Fruit fly (Drosophila melanogaster) whole organism, embryonic: Measurements from ENCODE around the gene DIP2.

Source experiments
- ATbp ChIP-seq: fragments of 200-800 bp; sonication (Bioruptor generic); optimal IDR thresholded peaks from 2 replicates; lab custom pipeline; 2017; ENCODE audit warnings: missing biosample characterization, mild to moderate bottlenecking, missing genetic modification characterization, missing genetic modification reagents
- CG12219 ChIP-seq: fragments of 200-800 bp; sonication (Bioruptor generic); optimal IDR thresholded peaks from 3 replicates; lab custom pipeline; 2018; ENCODE audit warnings: missing biosample characterization, mild to moderate bottlenecking, missing genetic modification characterization
- CG12236 ChIP-seq: fragments of 200-800 bp; sonication (Bioruptor generic); optimal IDR thresholded peaks from 2 replicates; lab custom pipeline; 2016; ENCODE audit warnings: missing biosample characterization, missing genetic modification characterization
- CG13123 ChIP-seq: fragments of 200-800 bp; sonication (Bioruptor generic); optimal IDR thresholded peaks from 2 replicates; lab custom pipeline; 2016; ENCODE audit warnings: missing biosample characterization, missing genetic modification characterization
- CG13287 ChIP-seq: fragments of 200-800 bp; sonication (Bioruptor generic); IDR thresholded peaks from 2 replicates; pipeline ENCODE4 v1.3.6; 2022; ENCODE audit warnings: missing biosample characterization, missing genetic modification characterization; ENCODE audit not compliant: partially characterized antibody
- CG13624 ChIP-seq: fragments of 200-800 bp; sonication (Bioruptor generic); optimal IDR thresholded peaks from 2 replicates; lab custom pipeline; 2016; ENCODE audit warnings: missing biosample characterization, missing genetic modification characterization
- CG1529 ChIP-seq: fragments of 200-800 bp; sonication (Bioruptor generic); optimal IDR thresholded peaks from 3 replicates; lab custom pipeline; 2018; ENCODE audit warnings: missing biosample characterization, missing genetic modification characterization
- CG17568 ChIP-seq: fragments of 200-800 bp; sonication (Bioruptor generic); optimal IDR thresholded peaks from 2 replicates; lab custom pipeline; 2018; ENCODE audit warnings: missing biosample characterization, mild to moderate bottlenecking, missing genetic modification characterization, moderate library complexity
- CG18262 ChIP-seq: fragments of 200-800 bp; optimal IDR thresholded peaks from 3 replicates; lab custom pipeline; 2019; ENCODE audit warnings: missing biosample characterization, mild to moderate bottlenecking, missing genetic modification characterization, moderate library complexity
- CG18599 ChIP-seq: fragments of 200-800 bp; sonication (Bioruptor generic); optimal IDR thresholded peaks from 3 replicates; lab custom pipeline; 2017; ENCODE audit warnings: missing biosample characterization, missing genetic modification characterization, mild to moderate bottlenecking, moderate library complexity, missing genetic modification reagents
- CG2678 ChIP-seq: fragments of 200-800 bp; sonication (Bioruptor generic); optimal IDR thresholded peaks from 3 replicates; lab custom pipeline; 2019; ENCODE audit warnings: missing biosample characterization, mild to moderate bottlenecking, missing genetic modification characterization, moderate library complexity
- CG2712 ChIP-seq: fragments of 200-800 bp; optimal IDR thresholded peaks from 3 replicates; lab custom pipeline; 2019; ENCODE audit warnings: missing biosample characterization, mild to moderate bottlenecking, missing genetic modification characterization, moderate library complexity
- CG4328 ChIP-seq: fragments of 200-800 bp; sonication (Bioruptor generic); optimal IDR thresholded peaks from 3 replicates; lab custom pipeline; 2017; ENCODE audit warnings: missing biosample characterization, missing genetic modification reagents, missing genetic modification characterization
- CG5245 ChIP-seq: fragments of 200-800 bp; sonication (Bioruptor generic); optimal IDR thresholded peaks from 3 replicates; lab custom pipeline; 2016; ENCODE audit warnings: missing biosample characterization, missing genetic modification characterization
- CG6254 ChIP-seq: fragments of 200-800 bp; sonication (Bioruptor generic); optimal IDR thresholded peaks from 3 replicates; lab custom pipeline; 2017; ENCODE audit warnings: mild to moderate bottlenecking, missing biosample characterization, missing genetic modification reagents, missing genetic modification characterization
- CG8290 ChIP-seq, 3 experiments: fragments of 200-800 bp; sonication (Bioruptor generic); optimal IDR thresholded peaks; 2 replicates each; lab custom pipeline; 2016 to 2019; ENCODE audit warnings: missing biosample characterization in 3 of 3, missing genetic modification characterization in 3 of 3, mild to moderate bottlenecking in 2 of 3, moderate library complexity in 1 of 3
- CG9609 ChIP-seq: fragments of 200-800 bp; sonication (Bioruptor generic); optimal IDR thresholded peaks from 3 replicates; lab custom pipeline; 2016; ENCODE audit warnings: missing biosample characterization, missing genetic modification characterization
- CG9797 ChIP-seq: fragments of 200-800 bp; sonication (Bioruptor generic); optimal IDR thresholded peaks from 3 replicates; lab custom pipeline; 2018; ENCODE audit warnings: missing biosample characterization, mild to moderate bottlenecking, missing genetic modification characterization
- CrebB ChIP-seq: fragments of 200-800 bp; sonication (Bioruptor generic); optimal IDR thresholded peaks from 3 replicates; lab custom pipeline; 2018; ENCODE audit warnings: missing biosample characterization, mild to moderate bottlenecking, missing genetic modification characterization
- D ChIP-seq, 2 experiments: fragments of 200-800 bp in 1 of 2; fragments of >200 bp in 1 of 2; sonication (Bioruptor generic) in 1 of 2; optimal IDR thresholded peaks; 2 replicates in 1 of 2; 3 replicates in 1 of 2; lab custom pipeline; 2017; ENCODE audit warnings: mild to moderate bottlenecking in 1 of 2, missing biosample characterization in 1 of 2, missing genetic modification characterization in 1 of 2, missing genetic modification reagents in 1 of 2
- D19A ChIP-seq: fragments of 200-800 bp; optimal IDR thresholded peaks from 3 replicates; lab custom pipeline; 2019; ENCODE audit warnings: missing biosample characterization, mild to moderate bottlenecking, missing genetic modification characterization, moderate library complexity
- Doc3 ChIP-seq: fragments of 200-800 bp; sonication (Bioruptor generic); IDR thresholded peaks from 3 replicates; pipeline ENCODE4 v1.3.6; 2022; ENCODE audit warnings: missing biosample characterization, missing genetic modification characterization; ENCODE audit not compliant: partially characterized antibody
- HmgZ ChIP-seq: fragments of 200-800 bp; sonication (Bioruptor generic); optimal IDR thresholded peaks from 2 replicates; lab custom pipeline; 2018; ENCODE audit warnings: missing biosample characterization, mild to moderate bottlenecking, missing genetic modification characterization
- Lpt ChIP-seq: fragments of >200 bp; optimal IDR thresholded peaks from 2 replicates; lab custom pipeline; 2018; ENCODE audit warnings: missing biosample characterization, missing genetic modification characterization
- MBD-R2 ChIP-seq: fragments of 200-800 bp; sonication (Bioruptor generic); IDR thresholded peaks from 2 replicates; pipeline ENCODE4 v1.3.6; 2022; ENCODE audit warnings: missing biosample characterization, missing genetic modification characterization
- MTF-1 ChIP-seq: fragments of 200-800 bp; sonication (Bioruptor generic); optimal IDR thresholded peaks from 2 replicates; lab custom pipeline; 2018; ENCODE audit warnings: missing biosample characterization, mild to moderate bottlenecking, missing genetic modification characterization, borderline replicate concordance
- NFAT ChIP-seq: fragments of 200-800 bp; sonication (Bioruptor generic); IDR thresholded peaks from 2 replicates; pipeline ENCODE4 v1.3.6; 2022; ENCODE audit warnings: missing biosample characterization, missing genetic modification characterization
- Nf-YA ChIP-seq: fragments of 200-800 bp; sonication (Bioruptor generic); IDR thresholded peaks from 2 replicates; pipeline ENCODE4 v1.3.6; 2022; ENCODE audit warnings: missing biosample characterization, missing genetic modification characterization
- Nf-YC ChIP-seq: fragments of 200-800 bp; optimal IDR thresholded peaks from 3 replicates; lab custom pipeline; 2019; ENCODE audit warnings: missing biosample characterization, mild to moderate bottlenecking, missing genetic modification characterization, moderate library complexity
- Sry-δ ChIP-seq: fragments of 200-800 bp; sonication (Bioruptor generic); optimal IDR thresholded peaks from 2 replicates; lab custom pipeline; 2016; ENCODE audit warnings: missing biosample characterization, missing genetic modification characterization
- Vsx1 ChIP-seq: fragments of 200-800 bp; sonication (Bioruptor generic); optimal IDR thresholded peaks from 2 replicates; lab custom pipeline; 2017; ENCODE audit warnings: missing biosample characterization, mild to moderate bottlenecking, missing genetic modification characterization, missing genetic modification reagents
- al ChIP-seq: fragments of 200-800 bp; sonication (Bioruptor generic); IDR thresholded peaks from 2 replicates; pipeline ENCODE4 v1.3.6; 2022; ENCODE audit warnings: missing biosample characterization, missing genetic modification characterization
- bbx ChIP-seq: fragments of 200-800 bp; sonication (Bioruptor generic); IDR thresholded peaks from 2 replicates; pipeline ENCODE4 v1.3.6; 2022; ENCODE audit warnings: missing biosample characterization, missing genetic modification characterization; ENCODE audit not compliant: partially characterized antibody
- bowl ChIP-seq: fragments of 200-800 bp; sonication (Bioruptor generic); IDR thresholded peaks from 2 replicates; pipeline ENCODE4 v1.3.6; 2022; ENCODE audit warnings: missing biosample characterization, missing genetic modification characterization
- croc ChIP-seq: fragments of 200-800 bp; sonication (Bioruptor generic); conservative IDR thresholded peaks from 3 replicates; pipeline ENCODE4 v1.3.6; 2022; ENCODE audit warnings: missing biosample characterization, missing genetic modification characterization
- crol ChIP-seq: fragments of 200-800 bp; sonication (Bioruptor generic); IDR thresholded peaks from 2 replicates; pipeline ENCODE4 v1.3.6; 2022; ENCODE audit warnings: missing biosample characterization, missing genetic modification characterization
- danr ChIP-seq: fragments of 200-800 bp; sonication (Bioruptor generic); IDR thresholded peaks from 2 replicates; pipeline ENCODE4 v1.3.6; 2022; ENCODE audit warnings: missing biosample characterization, missing genetic modification characterization
- hbn ChIP-seq: fragments of 200-800 bp; sonication (Bioruptor generic); IDR thresholded peaks from 2 replicates; pipeline ENCODE4 v1.3.6; 2022; ENCODE audit warnings: missing biosample characterization, missing genetic modification characterization; ENCODE audit not compliant: partially characterized antibody
- klu ChIP-seq: fragments of 200-800 bp; sonication (Bioruptor generic); IDR thresholded peaks from 2 replicates; pipeline ENCODE4 v1.3.6; 2022; ENCODE audit warnings: missing biosample characterization, missing genetic modification characterization
- lola ChIP-seq, 3 experiments: fragments of >200 bp in 2 of 3; fragments of 200-800 bp in 1 of 3; sonication (Bioruptor generic) in 1 of 3; optimal IDR thresholded peaks; 2 replicates each; lab custom pipeline; 2017 to 2019; ENCODE audit warnings: missing biosample characterization in 3 of 3, missing genetic modification characterization in 3 of 3, mild to moderate bottlenecking in 1 of 3, moderate library complexity in 1 of 3
- onecut ChIP-seq: fragments of 200-800 bp; sonication (Bioruptor generic); IDR thresholded peaks from 2 replicates; pipeline ENCODE4 v1.3.6; 2022; ENCODE audit warnings: missing biosample characterization, missing genetic modification characterization
- scrt ChIP-seq: fragments of 200-800 bp; sonication (Bioruptor generic); optimal IDR thresholded peaks from 2 replicates; lab custom pipeline; 2018; ENCODE audit warnings: missing biosample characterization, mild to moderate bottlenecking, missing genetic modification characterization, moderate library complexity
- sqz ChIP-seq: fragments of 200-800 bp; sonication (Bioruptor generic); optimal IDR thresholded peaks from 3 replicates; lab custom pipeline; 2018; ENCODE audit warnings: missing biosample characterization, mild to moderate bottlenecking, missing genetic modification characterization
- vnd ChIP-seq: fragments of 200-800 bp; sonication (Bioruptor generic); IDR thresholded peaks from 3 replicates; pipeline ENCODE4 v1.3.6; 2022; ENCODE audit warnings: missing biosample characterization, missing genetic modification characterization; ENCODE audit not compliant: partially characterized antibody
- wdn ChIP-seq: fragments of 200-800 bp; sonication (Bioruptor generic); IDR thresholded peaks from 2 replicates; pipeline ENCODE4 v1.3.6; 2022; ENCODE audit warnings: missing biosample characterization, missing genetic modification characterization
- zen2 ChIP-seq: fragments of 200-800 bp; sonication (Bioruptor generic); IDR thresholded peaks from 3 replicates; pipeline ENCODE4 v1.3.6; 2022; ENCODE audit warnings: missing biosample characterization, missing genetic modification characterization; ENCODE audit not compliant: partially characterized antibody
- zfh2 ChIP-seq: fragments of 200-800 bp; sonication (Bioruptor generic); optimal IDR thresholded peaks from 2 replicates; lab custom pipeline; 2016; ENCODE audit warnings: missing biosample characterization, missing genetic modification characterization

Gene DIP2

DNA sequence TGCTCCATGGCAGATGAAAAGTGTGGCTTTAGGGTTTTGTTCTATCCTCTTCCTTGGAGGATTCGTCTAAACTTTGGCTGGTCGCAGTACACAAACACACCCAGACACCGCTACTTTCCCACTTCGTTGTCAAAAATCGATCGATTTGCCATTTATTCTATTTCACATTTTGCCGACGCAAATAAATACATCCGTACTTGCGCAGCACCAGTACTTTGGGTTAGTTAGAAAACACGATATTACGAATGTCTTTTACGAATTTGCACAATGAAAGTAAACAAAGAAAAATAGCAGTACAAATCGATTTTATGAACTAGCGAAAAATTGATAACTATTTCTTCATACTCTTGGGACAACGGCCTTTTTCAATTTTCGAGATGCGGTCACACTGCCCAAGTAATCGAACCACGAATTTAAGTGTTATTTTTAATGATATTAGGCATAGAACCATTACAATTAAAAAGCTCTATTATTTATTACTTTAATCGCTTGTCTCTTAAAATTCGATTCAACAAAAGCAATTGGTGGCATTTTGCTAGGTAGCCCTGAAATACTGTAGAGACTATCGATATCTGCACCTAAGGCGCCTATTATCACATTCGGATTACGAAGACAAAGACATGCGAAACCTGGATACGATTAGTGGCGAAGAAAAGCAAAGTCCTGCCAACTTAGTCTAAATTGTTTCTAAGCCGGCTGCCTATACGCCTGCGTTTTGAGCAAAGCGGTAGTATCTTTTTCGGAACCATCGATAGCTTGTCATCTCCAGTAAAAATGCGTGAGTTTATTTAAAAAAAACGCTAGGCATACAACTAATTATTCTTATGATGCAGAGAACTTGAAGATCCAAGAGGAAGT lies at the start of gene DIP2, which contains the start of gene wac (continued):
- peak; percentile 93 for TF ChIP-seq zfh2
- TF ChIP-seq onecut (GFP tag; lab: Robert Waterston, UW): peak; percentile 91
- peak; percentile 75 for TF ChIP-seq Nf-YC (tag; lab: Kevin White, UChicago)
- no peak for TF ChIP-seq croc (GFP tag; lab: Robert Waterston, UW)
- TF ChIP-seq danr (GFP tag; lab: Robert Waterston, UW): no peak
- peak; percentile 88 for TF ChIP-seq NFAT (GFP tag; lab: Robert Waterston, UW)
- no peak for TF ChIP-seq klu (GFP tag; lab: Robert Waterston, UW)
- TF ChIP-seq CG13287 (GFP tag; lab: Robert Waterston, UW): peak; percentile 96
- peak; percentile 90 for TF ChIP-seq bbx
- TF ChIP-seq Lpt (GFP tag; lab: Kevin White, UChicago): no peak
- TF ChIP-seq Doc3 (GFP tag; lab: Robert Waterston, UW): peak; percentile 86
- peak; percentile 82 for TF ChIP-seq CG9609
- TF ChIP-seq Nf-YA: no peak
- TF ChIP-seq Sry-δ (GFP tag; lab: Kevin White, UChicago): peak; percentile 98
- peak; percentile 32 for TF ChIP-seq CG4328
- no peak for TF ChIP-seq CG2678 (tag; lab: Kevin White, UChicago)
- no peak for TF ChIP-seq CG18599 (GFP tag; lab: Kevin White, UChicago)
- peak; percentile 66 for TF ChIP-seq MBD-R2 (GFP tag; lab: Robert Waterston, UW)
- no peak for TF ChIP-seq CG1529 (GFP tag; lab: Kevin White, UChicago)
- no peak for TF ChIP-seq crol (GFP tag; lab: Robert Waterston, UW)
- TF ChIP-seq CG18262 (tag; lab: Kevin White, UChicago): peak; percentile 64
- peak; percentile 60 for TF ChIP-seq CG8290 (GFP tag; optimal IDR thresholded peaks at IDR 0.05; lab: Kevin White, UChicago)
- TF ChIP-seq CG8290 (tag; optimal IDR thresholded peaks at IDR 0.05; lab: Kevin White, UChicago): peak; percentile 27 to 90
- peak; percentile 4 for TF ChIP-seq ATbp (GFP tag; lab: Kevin White, UChicago)
- no peak for TF ChIP-seq CG17568 (GFP tag; lab: Kevin White, UChicago)
- no peak for TF ChIP-seq sqz (GFP tag; lab: Kevin White, UChicago)
- peak; percentile 60 for TF ChIP-seq CG13123
- peak; percentile 10 for TF ChIP-seq CG6254
- peak; percentile 74 for TF ChIP-seq CG2712
- TF ChIP-seq Vsx1 (GFP tag; lab: Kevin White, UChicago): no peak
- peak; percentile 45 for TF ChIP-seq CG12236 (GFP tag; lab: Kevin White, UChicago)
- peak; percentile 73 for TF ChIP-seq CG5245 (GFP tag; lab: Kevin White, UChicago)
- peak; percentile 21 for TF ChIP-seq CG12219
- peak; percentile 39 for TF ChIP-seq MTF-1 (GFP tag; lab: Kevin White, UChicago)
- no peak for TF ChIP-seq bowl
- TF ChIP-seq CG13624 (GFP tag; lab: Kevin White, UChicago): peak; percentile 88
- TF ChIP-seq hbn (GFP tag; lab: Robert Waterston, UW): peak; percentile 85
- TF ChIP-seq D19A: peak; percentile 54
- TF ChIP-seq CrebB: no peak
- no peak for TF ChIP-seq D (optimal IDR thresholded peaks at IDR 0.05; lab: Kevin White, UChicago)
- peak; percentile 59 for TF ChIP-seq D (GFP tag; optimal IDR thresholded peaks at IDR 0.05; lab: Kevin White, UChicago)
- TF ChIP-seq vnd: peak; percentile 84
- TF ChIP-seq al: peak; percentile 69
- peak in 1 of 3 experiments; percentile 54 for TF ChIP-seq lola (GFP tag; optimal IDR thresholded peaks at IDR 0.05; lab: Kevin White, UChicago)
- TF ChIP-seq zen2 (GFP tag; lab: Robert Waterston, UW): peak; percentile 86
- peak; percentile 61 for TF ChIP-seq wdn (GFP tag; lab: Robert Waterston, UW)
- TF ChIP-seq HmgZ: peak; percentile 74
- no peak for TF ChIP-seq scrt (GFP tag; lab: Kevin White, UChicago)
- TF ChIP-seq CG9797 (GFP tag; lab: Kevin White, UChicago): peak; percentile 89
